Fruit fly (Drosophila melanogaster): ENCODE measurements around the gene aux.

aux gene

DNA sequence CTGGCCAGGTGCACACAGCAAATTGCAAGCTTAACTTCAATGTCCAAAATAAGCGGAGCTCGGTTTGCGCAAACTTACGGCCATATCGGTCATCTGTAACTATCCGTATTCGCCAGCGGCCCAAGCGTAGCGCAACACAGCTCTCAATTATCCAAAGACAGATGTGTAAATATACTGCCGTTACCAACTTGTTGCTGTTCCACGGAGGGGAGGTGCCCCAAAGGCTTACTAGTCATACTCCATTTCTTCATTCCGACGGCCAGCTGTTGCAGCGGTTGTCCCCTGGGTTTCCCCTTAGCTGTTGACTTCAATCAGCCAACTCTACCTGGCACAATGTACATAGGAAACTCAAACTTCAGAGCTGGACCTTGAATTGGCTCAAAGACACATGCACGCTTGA, 8.4 kb downstream of the aux start, which contains the start of gene CG31516:
TSS of gene CG31516 (minus strand) at position 101 of the 400 bp plus-strand sequence.
- TF ChIP-seq Rel (GFP tag; optimal IDR thresholded peaks at IDR 0.05) (no peak), Rel (tag; optimal IDR thresholded peaks at IDR 0.05) (peak; percentile 83), Mio (GFP tag; optimal IDR thresholded peaks at IDR 0.05) (no peak)

DNA sequence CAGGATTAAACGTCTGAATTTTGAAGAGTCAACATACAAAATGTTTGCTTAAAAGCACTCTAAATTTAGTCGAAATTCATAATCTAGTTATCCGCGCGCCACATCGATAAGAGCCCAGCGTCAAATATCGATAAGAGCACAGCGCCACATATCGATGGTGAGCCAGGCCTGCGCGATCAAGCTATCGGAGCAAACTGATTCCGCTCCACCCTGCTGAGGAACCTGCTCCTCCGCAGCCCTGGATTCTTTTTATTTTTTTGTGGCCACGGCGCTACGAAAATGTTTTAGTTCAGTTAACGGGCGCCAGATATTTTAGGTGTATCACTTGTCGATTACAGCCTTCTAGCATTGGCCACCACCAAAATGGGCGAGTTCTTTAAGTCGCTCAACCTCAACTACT, 9.2 kb downstream of the aux start:
- TF ChIP-seq br (GFP tag; optimal IDR thresholded peaks at IDR 0.05) (peak; percentile 13), foxo (GFP tag; optimal IDR thresholded peaks at IDR 0.05) (peak in 1 of 2 experiments; percentile 43), h (GFP tag; optimal IDR thresholded peaks at IDR 0.05) (peak; percentile 29), woc (GFP tag; optimal IDR thresholded peaks at IDR 0.05) (no peak), jim (GFP tag; optimal IDR thresholded peaks at IDR 0.05) (no peak), Hr83 (GFP tag; optimal IDR thresholded peaks at IDR 0.05; ENCODE audit: poor library complexity, severe bottlenecking) (peak; percentile 54), CrebA (GFP tag; optimal IDR thresholded peaks at IDR 0.05; ENCODE audit: borderline replicate concordance) (no peak), CG32264 (GFP tag; optimal IDR thresholded peaks at IDR 0.05) (no peak), Dfd (GFP tag; optimal IDR thresholded peaks at IDR 0.05) (no peak), ey (GFP tag; optimal IDR thresholded peaks at IDR 0.05) (peak; percentile 9), Rel (GFP tag; optimal IDR thresholded peaks at IDR 0.05) (no peak), Rel (tag; optimal IDR thresholded peaks at IDR 0.05) (peak; percentile 13), rgr (GFP tag; optimal IDR thresholded peaks at IDR 0.05) (no peak), tai (GFP tag; optimal IDR thresholded peaks at IDR 0.05) (no peak), HLH106 (tag; optimal IDR thresholded peaks at IDR 0.05) (peak; percentile 43), GATAd (GFP tag; optimal IDR thresholded peaks at IDR 0.05) (no peak), Myc (optimal IDR thresholded peaks at IDR 0.05) (peak; percentile 37), usp (GFP tag; optimal IDR thresholded peaks at IDR 0.05) (no peak), Abd-B (GFP tag; optimal IDR thresholded peaks at IDR 0.05) (no peak), dl (GFP tag; optimal IDR thresholded peaks at IDR 0.05; ENCODE audit: insufficient read depth in 1 of 2, partially characterized antibody in 2 of 2) (no peak), psq (GFP tag; optimal IDR thresholded peaks at IDR 0.05) (no peak), CG9705 (GFP tag; optimal IDR thresholded peaks at IDR 0.05) (peak; percentile 16), fru (GFP tag; optimal IDR thresholded peaks at IDR 0.05) (no peak), sage (GFP tag; optimal IDR thresholded peaks at IDR 0.05) (no peak), Sp1 (GFP tag; optimal IDR thresholded peaks at IDR 0.05) (peak; percentile 23), Hr78 (GFP tag; optimal IDR thresholded peaks at IDR 0.05) (no peak), dmrt93B (GFP tag; optimal IDR thresholded peaks at IDR 0.05) (no peak)

DNA sequence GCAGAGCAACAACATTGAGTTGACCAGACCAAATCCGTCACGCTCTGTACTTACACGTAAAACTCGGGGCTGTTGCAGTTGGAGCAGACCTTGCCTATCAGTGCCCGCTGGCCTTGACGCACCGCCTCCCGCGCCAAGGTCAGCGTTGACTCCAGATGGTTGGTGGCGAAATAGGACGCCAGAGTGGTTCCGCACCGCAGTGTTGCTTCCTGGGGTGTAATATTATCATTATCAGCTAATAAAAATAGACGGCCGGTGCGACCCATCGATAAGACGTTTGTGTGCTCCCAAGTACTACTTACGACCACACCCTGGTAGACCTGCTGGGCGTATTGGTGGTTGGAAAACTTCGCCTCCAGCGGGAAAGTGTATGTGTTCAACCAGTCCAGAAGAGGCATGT, 16.8 kb downstream of the aux start:
- TF ChIP-seq CG32264 (GFP tag; optimal IDR thresholded peaks at IDR 0.05), result no peak
- TF ChIP-seq foxo (GFP tag; optimal IDR thresholded peaks at IDR 0.05), result no peak
- no peak for TF ChIP-seq Myc (optimal IDR thresholded peaks at IDR 0.05)
- no peak for TF ChIP-seq Rel (GFP tag; optimal IDR thresholded peaks at IDR 0.05)
- TF ChIP-seq Rel (tag; optimal IDR thresholded peaks at IDR 0.05), result no peak
- no peak for TF ChIP-seq HLH106 (tag; optimal IDR thresholded peaks at IDR 0.05)
- TF ChIP-seq Abd-B (GFP tag; optimal IDR thresholded peaks at IDR 0.05), result no peak
- TF ChIP-seq Dif (GFP tag; optimal IDR thresholded peaks at IDR 0.05; ENCODE audit: partially characterized antibody), result no peak
- no peak for TF ChIP-seq fru (GFP tag; optimal IDR thresholded peaks at IDR 0.05)
- TF ChIP-seq dl (GFP tag; optimal IDR thresholded peaks at IDR 0.05; ENCODE audit: insufficient read depth in 1 of 2, partially characterized antibody in 2 of 2), result no peak
- TF ChIP-seq Sp1 (GFP tag; optimal IDR thresholded peaks at IDR 0.05), result no peak
- no peak for TF ChIP-seq lola (GFP tag; optimal IDR thresholded peaks at IDR 0.05)

DNA sequence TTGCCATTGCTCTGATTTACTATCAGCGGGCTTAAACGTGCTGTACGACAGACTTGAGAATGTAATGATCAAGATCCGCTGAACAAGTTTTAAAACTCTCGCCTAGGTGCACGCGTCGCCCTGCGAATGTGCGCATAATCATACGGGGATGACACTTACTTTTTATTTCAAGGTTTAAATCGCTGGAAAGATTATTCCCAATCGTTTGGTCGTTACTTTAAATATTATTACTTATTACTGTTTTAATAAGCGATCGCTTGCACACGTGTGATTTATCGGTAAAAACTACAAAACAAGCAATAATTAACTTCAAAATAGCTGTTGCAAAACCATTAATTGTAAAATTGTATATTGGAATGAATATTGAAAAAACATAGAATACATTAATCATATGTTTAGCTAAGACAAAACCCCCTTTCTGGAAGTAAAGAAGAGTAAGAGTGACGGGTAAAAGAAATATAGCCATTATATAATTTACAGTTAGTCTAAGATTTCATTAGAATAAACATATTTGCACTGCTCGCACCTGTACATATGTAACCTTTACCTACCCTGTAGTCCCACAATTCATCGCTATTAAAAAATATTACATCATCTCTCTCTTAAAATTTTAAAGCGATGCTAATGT, 17.7 kb downstream of the aux start, which contains the start of gene DhpD:
TSS of gene DhpD (minus strand) at position 102 of the 628 bp plus-strand sequence.
- TF ChIP-seq CG9705 (GFP tag; optimal IDR thresholded peaks at IDR 0.05), result peak; percentile 90
- peak; percentile 76 for TF ChIP-seq dmrt93B (GFP tag; optimal IDR thresholded peaks at IDR 0.05)
- TF ChIP-seq CG32264 (GFP tag; optimal IDR thresholded peaks at IDR 0.05), result peak; percentile 63
- peak; percentile 38 to 77 for TF ChIP-seq dl (GFP tag; optimal IDR thresholded peaks at IDR 0.05; ENCODE audit: insufficient read depth in 1 of 2, partially characterized antibody in 2 of 2)
- peak; percentile 88 for TF ChIP-seq br (GFP tag; optimal IDR thresholded peaks at IDR 0.05)
- TF ChIP-seq sage (GFP tag; optimal IDR thresholded peaks at IDR 0.05), result peak; percentile 85
- peak; percentile 64 for TF ChIP-seq sv (GFP tag; optimal IDR thresholded peaks at IDR 0.05)
- TF ChIP-seq GATAd (GFP tag; optimal IDR thresholded peaks at IDR 0.05), result peak; percentile 38
- peak; percentile 41 for TF ChIP-seq Mio (GFP tag; optimal IDR thresholded peaks at IDR 0.05)
- peak; percentile 92 for TF ChIP-seq Hr83 (GFP tag; optimal IDR thresholded peaks at IDR 0.05; ENCODE audit: poor library complexity, severe bottlenecking)
- TF ChIP-seq lola (GFP tag; optimal IDR thresholded peaks at IDR 0.05), result no peak
- TF ChIP-seq Rel (GFP tag; optimal IDR thresholded peaks at IDR 0.05), result no peak
- TF ChIP-seq Rel (tag; optimal IDR thresholded peaks at IDR 0.05), result peak; percentile 81
- no peak for TF ChIP-seq Dfd (GFP tag; optimal IDR thresholded peaks at IDR 0.05)
- TF ChIP-seq fru (GFP tag; optimal IDR thresholded peaks at IDR 0.05), result peak; percentile 84
- TF ChIP-seq Abd-B (GFP tag; optimal IDR thresholded peaks at IDR 0.05), result no peak
- peak; percentile 81 for TF ChIP-seq ey (GFP tag; optimal IDR thresholded peaks at IDR 0.05)
- peak; percentile 74 for TF ChIP-seq psq (GFP tag; optimal IDR thresholded peaks at IDR 0.05)
- no peak for TF ChIP-seq pan (optimal IDR thresholded peaks at IDR 0.05)
- TF ChIP-seq HLH106 (tag; optimal IDR thresholded peaks at IDR 0.05), result peak; percentile 92
- TF ChIP-seq Hr78 (GFP tag; optimal IDR thresholded peaks at IDR 0.05), result no peak
- TF ChIP-seq h (GFP tag; optimal IDR thresholded peaks at IDR 0.05), result peak; percentile 90
- TF ChIP-seq usp (GFP tag; optimal IDR thresholded peaks at IDR 0.05), result no peak
- TF ChIP-seq tai (GFP tag; optimal IDR thresholded peaks at IDR 0.05), result no peak
- TF ChIP-seq N (GFP tag; optimal IDR thresholded peaks at IDR 0.05), result peak; percentile 33
- TF ChIP-seq jim (GFP tag; optimal IDR thresholded peaks at IDR 0.05), result no peak
- peak; percentile 42 for TF ChIP-seq Myc (optimal IDR thresholded peaks at IDR 0.05)
- peak; percentile 94 for TF ChIP-seq Vsx2 (GFP tag; optimal IDR thresholded peaks at IDR 0.05; ENCODE audit: partially characterized antibody)
- peak; percentile 91 for TF ChIP-seq rgr (GFP tag; optimal IDR thresholded peaks at IDR 0.05)
- TF ChIP-seq foxo (GFP tag; optimal IDR thresholded peaks at IDR 0.05), result peak; percentile 25 to 91
- peak; percentile 96 for TF ChIP-seq Dif (GFP tag; optimal IDR thresholded peaks at IDR 0.05; ENCODE audit: partially characterized antibody)
- TF ChIP-seq OdsH (GFP tag; optimal IDR thresholded peaks at IDR 0.05), result peak; percentile 81
- no peak for TF ChIP-seq brk (GFP tag; optimal IDR thresholded peaks at IDR 0.05)
- peak; percentile 70 for TF ChIP-seq Jra (GFP tag; optimal IDR thresholded peaks at IDR 0.05)
- peak; percentile 89 for TF ChIP-seq Sp1 (GFP tag; optimal IDR thresholded peaks at IDR 0.05)
- no peak for TF ChIP-seq woc (GFP tag; optimal IDR thresholded peaks at IDR 0.05)
